Fruit fly (Drosophila melanogaster): Measurements from ENCODE around the gene Polr2H.

Gene Polr2H

DNA sequence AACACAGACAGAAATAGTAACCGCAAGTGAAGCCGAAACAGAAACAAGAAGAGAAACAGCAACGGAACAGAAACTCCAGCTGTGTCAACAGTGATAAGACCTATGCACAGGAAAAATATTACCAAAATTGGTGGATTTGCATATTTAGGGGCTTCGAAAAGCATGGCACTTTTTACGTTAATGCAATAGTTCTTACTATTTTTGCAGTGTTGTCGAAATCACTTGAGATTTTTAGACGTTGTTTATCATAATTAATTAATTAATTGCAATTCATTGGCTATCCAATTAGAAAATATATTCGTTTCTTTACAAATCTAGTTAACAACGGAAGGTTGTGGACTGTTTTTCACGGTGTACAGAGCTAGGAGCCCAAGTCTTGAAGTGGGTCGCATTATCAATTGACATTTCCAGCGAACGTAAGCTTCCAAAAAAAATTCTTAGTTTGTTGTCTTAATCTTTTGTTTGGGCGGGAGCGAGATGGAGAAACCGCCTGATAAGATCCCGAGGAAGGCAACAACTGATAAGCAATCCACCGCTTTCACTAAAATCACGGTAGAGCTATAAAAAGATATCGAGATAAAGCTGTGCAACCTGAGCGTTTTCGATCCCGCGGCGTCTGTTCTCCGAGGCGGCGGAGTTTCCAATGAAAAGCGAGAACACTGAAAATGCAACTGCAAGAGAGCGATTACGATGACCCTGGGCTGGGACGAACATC is 1.6 kb upstream of the Polr2H start (continued):
- TF ChIP-seq unc-4 (GFP tag; IDR thresholded peaks at IDR 0.05; ENCODE audit: partially characterized antibody) (no peak), Awh (GFP tag; IDR thresholded peaks at IDR 0.05) (no peak), HLH4C (GFP tag; IDR thresholded peaks at IDR 0.05; ENCODE audit: partially characterized antibody) (no peak), croc (GFP tag; conservative IDR thresholded peaks at IDR 0.05) (no peak), Hand (GFP tag; optimal IDR thresholded peaks at IDR 0.05) (no peak), Bgb (GFP tag; IDR thresholded peaks at IDR 0.05; ENCODE audit: partially characterized antibody) (no peak), nmo (GFP tag; optimal IDR thresholded peaks at IDR 0.05) (peak; percentile 49), nerfin-1 (tag; optimal IDR thresholded peaks at IDR 0.05) (no peak), CG7786 (GFP tag; optimal IDR thresholded peaks at IDR 0.05) (no peak), CG32772 (GFP tag; IDR thresholded peaks at IDR 0.05) (no peak), Asciz (GFP tag; optimal IDR thresholded peaks at IDR 0.05) (no peak), CG33557 (GFP tag; optimal IDR thresholded peaks at IDR 0.05) (peak; percentile 31), Hr39 (optimal IDR thresholded peaks at IDR 0.05) (no peak), abd-A (tag; optimal IDR thresholded peaks at IDR 0.05) (no peak), hbn (GFP tag; IDR thresholded peaks at IDR 0.05; ENCODE audit: partially characterized antibody) (no peak), Jarid2 (GFP tag; optimal IDR thresholded peaks at IDR 0.05) (no peak), CG11696 (GFP tag; IDR thresholded peaks at IDR 0.05) (no peak), slp2 (GFP tag; optimal IDR thresholded peaks at IDR 0.05) (no peak), NfI (GFP tag; optimal IDR thresholded peaks at IDR 0.05) (no peak), crp (GFP tag; optimal IDR thresholded peaks at IDR 0.05) (no peak), CG11560 (tag; IDR thresholded peaks at IDR 0.05) (no peak), Mad (GFP tag; optimal IDR thresholded peaks at IDR 0.05) (no peak), GATAe (GFP tag; conservative IDR thresholded peaks at IDR 0.05) (no peak), ken (GFP tag; IDR thresholded peaks at IDR 0.05) (no peak), CG18599 (GFP tag; optimal IDR thresholded peaks at IDR 0.05) (no peak), CG15696 (tag; optimal IDR thresholded peaks at IDR 0.05) (peak; percentile 65), CG6854 (GFP tag; optimal IDR thresholded peaks at IDR 0.05) (no peak), Fer3 (tag; optimal IDR thresholded peaks at IDR 0.05) (no peak), Ptx1 (GFP tag; IDR thresholded peaks at IDR 0.05) (no peak), CG30431 (GFP tag; optimal IDR thresholded peaks at IDR 0.05) (no peak), CG31224 (GFP tag; IDR thresholded peaks at IDR 0.05) (no peak), sqz (GFP tag; optimal IDR thresholded peaks at IDR 0.05) (no peak), CG16813 (GFP tag; IDR thresholded peaks at IDR 0.05; ENCODE audit: partially characterized antibody) (no peak), CG2202 (tag; optimal IDR thresholded peaks at IDR 0.05) (peak; percentile 2), dimm (GFP tag; IDR thresholded peaks at IDR 0.05) (no peak), CG17829 (tag; optimal IDR thresholded peaks at IDR 0.05) (peak; percentile 50), CG18764 (GFP tag; optimal IDR thresholded peaks at IDR 0.05) (no peak), lmd (GFP tag; IDR thresholded peaks at IDR 0.05) (no peak), CG1233 (GFP tag; optimal IDR thresholded peaks at IDR 0.05) (no peak), lilli (GFP tag; optimal IDR thresholded peaks at IDR 0.05) (no peak), schlank (tag; optimal IDR thresholded peaks at IDR 0.05) (no peak), Eip74EF (GFP tag; optimal IDR thresholded peaks at IDR 0.05) (no peak), CG7357 (GFP tag; IDR thresholded peaks at IDR 0.05) (no peak), D (optimal IDR thresholded peaks at IDR 0.05) (no peak), D (GFP tag; optimal IDR thresholded peaks at IDR 0.05) (no peak), insv (GFP tag; optimal IDR thresholded peaks at IDR 0.05) (no peak), CG1024 (GFP tag; IDR thresholded peaks at IDR 0.05) (no peak), CG6654 (GFP tag; optimal IDR thresholded peaks at IDR 0.05) (no peak), CG3838 (GFP tag; optimal IDR thresholded peaks at IDR 0.05) (no peak), disco-r (GFP tag; optimal IDR thresholded peaks at IDR 0.05) (no peak)

Measured in whole organism, embryonic.